Fruit fly (Drosophila melanogaster) whole organism, embryonic: ENCODE data around the gene trus.
"Not testable (repeated sequence)": the region's sequence is repeated elsewhere in the genome, so short reads cannot be mapped to it uniquely, and the experiment has no call there.

Source experiments
- B-H2 ChIP-seq: fragments of 200-800 bp; sonication (Bioruptor generic); optimal IDR thresholded peaks from 2 replicates; lab custom pipeline; 2018; ENCODE audit warnings: missing biosample characterization, mild to moderate bottlenecking, missing genetic modification characterization
- CG18262 ChIP-seq: fragments of 200-800 bp; optimal IDR thresholded peaks from 3 replicates; lab custom pipeline; 2019; ENCODE audit warnings: missing biosample characterization, mild to moderate bottlenecking, missing genetic modification characterization, moderate library complexity
- CG7786 ChIP-seq: fragments of 200-800 bp; sonication (Bioruptor generic); optimal IDR thresholded peaks from 2 replicates; lab custom pipeline; 2016; ENCODE audit warnings: missing biosample characterization, missing genetic modification characterization
- CG8478 ChIP-seq: fragments of >200 bp; optimal IDR thresholded peaks from 2 replicates; lab custom pipeline; 2018
- CG9876 ChIP-seq: fragments of 200-800 bp; sonication (Bioruptor generic); optimal IDR thresholded peaks from 2 replicates; lab custom pipeline; 2016; ENCODE audit warnings: missing biosample characterization, missing genetic modification characterization
- HLH4C ChIP-seq: fragments of 200-800 bp; sonication (Bioruptor generic); IDR thresholded peaks from 3 replicates; pipeline ENCODE4 v1.3.6; 2022; ENCODE audit warnings: missing biosample characterization, missing genetic modification characterization; ENCODE audit not compliant: partially characterized antibody
- Max ChIP-seq: fragments of 200-800 bp; sonication (Bioruptor generic); optimal IDR thresholded peaks from 2 replicates; lab custom pipeline; 2016; ENCODE audit warnings: missing biosample characterization, mild to moderate bottlenecking, missing genetic modification characterization
- Sox100B ChIP-seq: fragments of 200-800 bp; sonication (Bioruptor generic); optimal IDR thresholded peaks from 3 replicates; lab custom pipeline; 2018; ENCODE audit warnings: missing biosample characterization, mild to moderate bottlenecking, missing genetic modification characterization
- Xrp1 ChIP-seq: fragments of 200-800 bp; sonication (Bioruptor generic); IDR thresholded peaks from 2 replicates; pipeline ENCODE4 v1.3.6; 2022; ENCODE audit warnings: missing biosample characterization, missing genetic modification characterization

dm6 chr3R:12502210-12502609, 45.8 kb downstream of the trus start, which contains the start of gene Hsp70Bbb:
- not testable (repeated sequence) for TF ChIP-seq HLH4C (GFP tag; lab: Robert Waterston, UW); CG7786 (GFP tag; lab: Kevin White, UChicago); Sox100B; CG9876 (GFP tag; lab: Kevin White, UChicago); CG18262 (tag; lab: Kevin White, UChicago); Xrp1; Max (GFP tag; lab: Kevin White, UChicago); CG8478; B-H2 (GFP tag; lab: Kevin White, UChicago)
